Fruit fly (Drosophila melanogaster): ENCODE data around the gene Sfp24Bd.
A peak's percentile ranks its signal among the peaks of the same experiment; 100 is the strongest.

Gene Sfp24Bd

dm6 chr2L:3655698-3656105 lies 13.2 kb downstream of the Sfp24Bd start (continued):
- TF ChIP-seq CG17361 (GFP tag; IDR thresholded peaks at IDR 0.05) (peak; percentile 98), vvl (GFP tag; IDR thresholded peaks at IDR 0.05) (peak; percentile 99), CG4854 (GFP tag; optimal IDR thresholded peaks at IDR 0.05) (peak; percentile 97), Sry-β (GFP tag; optimal IDR thresholded peaks at IDR 0.05) (peak; percentile 57), Hey (tag; optimal IDR thresholded peaks at IDR 0.05) (peak; percentile 92), CG12769 (tag; optimal IDR thresholded peaks at IDR 0.05) (peak; percentile 99), slbo (GFP tag; IDR thresholded peaks at IDR 0.05) (peak; percentile 98), ems (GFP tag; optimal IDR thresholded peaks at IDR 0.05) (peak; percentile 98), cg (GFP tag; optimal IDR thresholded peaks at IDR 0.05) (no peak), ken (GFP tag; IDR thresholded peaks at IDR 0.05) (peak; percentile 98), stc (GFP tag; IDR thresholded peaks at IDR 0.05) (peak; percentile 98), CG15011 (GFP tag; optimal IDR thresholded peaks at IDR 0.05) (peak; percentile 97), fd3F (GFP tag; optimal IDR thresholded peaks at IDR 0.05) (peak; percentile 96), Side (GFP tag; optimal IDR thresholded peaks at IDR 0.05) (peak; percentile 99), HLHmδ (GFP tag; optimal IDR thresholded peaks at IDR 0.05) (no peak), Fer2 (tag; optimal IDR thresholded peaks at IDR 0.05) (peak; percentile 97), peb (GFP tag; IDR thresholded peaks at IDR 0.05) (peak; percentile 97), CG43689 (GFP tag; IDR thresholded peaks at IDR 0.05) (peak; percentile 84), bab2 (GFP tag; optimal IDR thresholded peaks at IDR 0.05) (peak; percentile 98), CG6813 (GFP tag; optimal IDR thresholded peaks at IDR 0.05) (peak; percentile 98), Ptx1 (GFP tag; IDR thresholded peaks at IDR 0.05) (peak; percentile 98), gsb-n (tag; optimal IDR thresholded peaks at IDR 0.05) (peak; percentile 98), CG2116 (GFP tag; optimal IDR thresholded peaks at IDR 0.05) (peak; percentile 86), CG3163 (GFP tag; optimal IDR thresholded peaks at IDR 0.05) (peak; percentile 94), p53 (GFP tag; optimal IDR thresholded peaks at IDR 0.05) (peak; percentile 94), Ssrp (tag; optimal IDR thresholded peaks at IDR 0.05) (peak; percentile 98), CG4328 (GFP tag; optimal IDR thresholded peaks at IDR 0.05) (peak; percentile 98), rib (GFP tag; IDR thresholded peaks at IDR 0.05) (peak; percentile 98), CG3065 (GFP tag; optimal IDR thresholded peaks at IDR 0.05) (peak; percentile 96), CG2889 (GFP tag; IDR thresholded peaks at IDR 0.05) (peak; percentile 95), CG32767 (GFP tag; IDR thresholded peaks at IDR 0.05) (peak; percentile 97), Xbp1 (GFP tag; optimal IDR thresholded peaks at IDR 0.05) (peak; percentile 99), lbe (GFP tag; optimal IDR thresholded peaks at IDR 0.05) (peak; percentile 98), dati (GFP tag; IDR thresholded peaks at IDR 0.05) (peak; percentile 93), Doc2 (GFP tag; IDR thresholded peaks at IDR 0.05) (peak; percentile 88), lab (GFP tag; optimal IDR thresholded peaks at IDR 0.05) (peak; percentile 99), CG12942 (GFP tag; optimal IDR thresholded peaks at IDR 0.05) (peak; percentile 96), Awh (GFP tag; IDR thresholded peaks at IDR 0.05) (peak; percentile 98), CG34224 (GFP tag; IDR thresholded peaks at IDR 0.05; ENCODE audit: partially characterized antibody) (no peak), CG10267 (tag; optimal IDR thresholded peaks at IDR 0.05) (peak; percentile 96), PHDP (tag; optimal IDR thresholded peaks at IDR 0.05) (peak; percentile 99), CG12744 (GFP tag; optimal IDR thresholded peaks at IDR 0.05) (peak; percentile 97), lilli (GFP tag; optimal IDR thresholded peaks at IDR 0.05) (peak; percentile 98), sisA (GFP tag; IDR thresholded peaks at IDR 0.05) (peak; percentile 98), MTF-1 (GFP tag; optimal IDR thresholded peaks at IDR 0.05; ENCODE audit: borderline replicate concordance) (peak; percentile 95), ro (GFP tag; IDR thresholded peaks at IDR 0.05) (peak; percentile 93), insv (GFP tag; optimal IDR thresholded peaks at IDR 0.05) (peak; percentile 29 to 83), ind (GFP tag; optimal IDR thresholded peaks at IDR 0.05) (peak; percentile 99), ase (GFP tag; IDR thresholded peaks at IDR 0.05) (peak; percentile 97), dm (GFP tag; optimal IDR thresholded peaks at IDR 0.05) (peak; percentile 96), slou (GFP tag; optimal IDR thresholded peaks at IDR 0.05) (peak; percentile 92)
